Worm (Caenorhabditis elegans): Measurements from ENCODE around the gene pgm-1.

- TF ChIP-seq pha-4 (tag; optimal IDR thresholded peaks at IDR 0.05) = no peak
- no peak for TF ChIP-seq rnt-1 (tag; optimal IDR thresholded peaks at IDR 0.05)
- no peak for TF ChIP-seq lin-11 (tag; optimal IDR thresholded peaks at IDR 0.05)
- no peak for TF ChIP-seq ceh-30 (tag; optimal IDR thresholded peaks at IDR 0.05)
- no peak for TF ChIP-seq sox-4 (tag; optimal IDR thresholded peaks at IDR 0.05)
- no peak for TF ChIP-seq ttx-3 (tag; optimal IDR thresholded peaks at IDR 0.05)
- TF ChIP-seq zip-5 (tag; optimal IDR thresholded peaks at IDR 0.05) = no peak
- TF ChIP-seq ceh-22 (tag; optimal IDR thresholded peaks at IDR 0.05) = no peak
- TF ChIP-seq unc-42 (tag; optimal IDR thresholded peaks at IDR 0.05) = no peak
- TF ChIP-seq gmeb-2 (tag; optimal IDR thresholded peaks at IDR 0.05) = no peak
These were observed 36.0 kb downstream of the pgm-1 start, which contains the start of gene aagr-2 for ce11 chrII:4925198-4925764.

Data from whole organism, late embryonic.